Fruit fly (Drosophila melanogaster) whole organism, embryonic: ENCODE results near the gene CG14402.

Experiments
- ATbp ChIP-seq: fragments of 200-800 bp; sonication (Bioruptor generic); optimal IDR thresholded peaks from 2 replicates; lab custom pipeline; 2017; ENCODE audit warnings: missing biosample characterization, mild to moderate bottlenecking, missing genetic modification characterization, missing genetic modification reagents
- Asciz ChIP-seq: fragments of 200-800 bp; sonication (Bioruptor generic); optimal IDR thresholded peaks from 2 replicates; lab custom pipeline; 2017; ENCODE audit warnings: missing biosample characterization, mild to moderate bottlenecking, missing genetic modification characterization, missing genetic modification reagents
- CG10274 ChIP-seq: fragments of 200-800 bp; sonication (Bioruptor generic); optimal IDR thresholded peaks from 3 replicates; lab custom pipeline; 2017; ENCODE audit warnings: missing biosample characterization, mild to moderate bottlenecking, missing genetic modification characterization
- CG11456 ChIP-seq: fragments of 200-800 bp; sonication (Bioruptor generic); IDR thresholded peaks from 3 replicates; pipeline ENCODE4 v1.3.6; 2022; ENCODE audit warnings: missing biosample characterization, missing genetic modification characterization
- CG11560 ChIP-seq: fragments of 200-800 bp; sonication (Bioruptor generic); IDR thresholded peaks from 3 replicates; pipeline ENCODE4 v1.3.6; 2022; ENCODE audit warnings: missing biosample characterization, missing genetic modification characterization
- CG13424 ChIP-seq: fragments of 200-800 bp; sonication (Bioruptor generic); optimal IDR thresholded peaks from 2 replicates; lab custom pipeline; 2019; ENCODE audit warnings: missing biosample characterization, mild to moderate bottlenecking, missing genetic modification characterization, moderate library complexity
- CG13624 ChIP-seq: fragments of 200-800 bp; sonication (Bioruptor generic); optimal IDR thresholded peaks from 2 replicates; lab custom pipeline; 2016; ENCODE audit warnings: missing biosample characterization, missing genetic modification characterization
- CG14441 ChIP-seq: fragments of 200-800 bp; sonication (Bioruptor generic); IDR thresholded peaks from 2 replicates; pipeline ENCODE4 v1.3.6; 2022; ENCODE audit warnings: missing biosample characterization, missing genetic modification characterization
- CG14965 ChIP-seq: fragments of 200-800 bp; sonication (Bioruptor generic); optimal IDR thresholded peaks from 2 replicates; lab custom pipeline; 2016; ENCODE audit warnings: missing biosample characterization, missing genetic modification characterization, borderline replicate concordance
- CG31441 ChIP-seq: fragments of 200-800 bp; sonication (Bioruptor generic); IDR thresholded peaks from 2 replicates; pipeline ENCODE4 v1.3.6; 2022; ENCODE audit warnings: missing biosample characterization, missing genetic modification characterization
- CG34224 ChIP-seq: fragments of 200-800 bp; sonication (Bioruptor generic); IDR thresholded peaks from 3 replicates; pipeline ENCODE4 v1.3.6; 2022; ENCODE audit warnings: missing biosample characterization, missing genetic modification characterization; ENCODE audit not compliant: partially characterized antibody
- CG4328 ChIP-seq: fragments of 200-800 bp; sonication (Bioruptor generic); optimal IDR thresholded peaks from 3 replicates; lab custom pipeline; 2017; ENCODE audit warnings: missing biosample characterization, missing genetic modification reagents, missing genetic modification characterization
- CG4707 ChIP-seq: fragments of 200-800 bp; sonication (Bioruptor generic); optimal IDR thresholded peaks from 2 replicates; lab custom pipeline; 2018; ENCODE audit warnings: missing biosample characterization, mild to moderate bottlenecking, missing genetic modification characterization, moderate library complexity
- CG4730 ChIP-seq: fragments of 200-800 bp; sonication (Bioruptor generic); IDR thresholded peaks from 2 replicates; pipeline ENCODE4 v1.3.6; 2022; ENCODE audit warnings: missing biosample characterization, missing genetic modification characterization
- CG7271 ChIP-seq: fragments of 200-800 bp; sonication (Bioruptor generic); optimal IDR thresholded peaks from 2 replicates; lab custom pipeline; 2018; ENCODE audit warnings: missing biosample characterization, mild to moderate bottlenecking, missing genetic modification characterization, moderate library complexity
- CG7839 ChIP-seq: fragments of 200-800 bp; sonication (Bioruptor generic); optimal IDR thresholded peaks from 3 replicates; lab custom pipeline; 2018; ENCODE audit warnings: missing biosample characterization, mild to moderate bottlenecking, missing genetic modification characterization, moderate library complexity
- CG7963 ChIP-seq: fragments of 200-800 bp; sonication (Bioruptor generic); IDR thresholded peaks from 3 replicates; pipeline ENCODE4 v1.3.6; 2022; ENCODE audit warnings: missing biosample characterization, missing genetic modification characterization; ENCODE audit not compliant: partially characterized antibody
- CG8089 ChIP-seq: fragments of 200-800 bp; sonication (Bioruptor generic); optimal IDR thresholded peaks from 3 replicates; lab custom pipeline; 2016; ENCODE audit warnings: missing biosample characterization, missing genetic modification characterization
- CG9727 ChIP-seq: fragments of 200-800 bp; sonication (Bioruptor generic); optimal IDR thresholded peaks from 3 replicates; lab custom pipeline; 2017; ENCODE audit warnings: missing biosample characterization, mild to moderate bottlenecking, missing genetic modification characterization
- D19A ChIP-seq: fragments of 200-800 bp; optimal IDR thresholded peaks from 3 replicates; lab custom pipeline; 2019; ENCODE audit warnings: missing biosample characterization, mild to moderate bottlenecking, missing genetic modification characterization, moderate library complexity
- E2f1 ChIP-seq: fragments of 200-800 bp; sonication (Bioruptor generic); IDR thresholded peaks from 2 replicates; pipeline ENCODE4 v1.3.6; 2022; ENCODE audit warnings: missing biosample characterization, missing genetic modification characterization
- Lpt ChIP-seq: fragments of >200 bp; optimal IDR thresholded peaks from 2 replicates; lab custom pipeline; 2018; ENCODE audit warnings: missing biosample characterization, missing genetic modification characterization
- MBD-R2 ChIP-seq: fragments of 200-800 bp; sonication (Bioruptor generic); IDR thresholded peaks from 2 replicates; pipeline ENCODE4 v1.3.6; 2022; ENCODE audit warnings: missing biosample characterization, missing genetic modification characterization
- Pdp1 ChIP-seq, 2 experiments: fragments of 200-800 bp; sonication (Bioruptor generic); optimal IDR thresholded peaks; 3 replicates each; lab custom pipeline; 2016; ENCODE audit warnings: missing biosample characterization in 2 of 2, missing genetic modification characterization in 2 of 2, mild to moderate bottlenecking in 1 of 2, moderate library complexity in 1 of 2
- Poxn ChIP-seq: fragments of 200-800 bp; sonication (Bioruptor generic); IDR thresholded peaks from 2 replicates; pipeline ENCODE4 v1.3.6; 2022; ENCODE audit warnings: missing biosample characterization, missing genetic modification characterization
- Side ChIP-seq: fragments of 200-800 bp; sonication (Bioruptor generic); optimal IDR thresholded peaks from 2 replicates; lab custom pipeline; 2016; ENCODE audit warnings: missing biosample characterization, missing genetic modification characterization
- Usf ChIP-seq: fragments of 200-800 bp; sonication (Bioruptor generic); optimal IDR thresholded peaks from 2 replicates; lab custom pipeline; 2017; ENCODE audit warnings: missing genotype, missing biosample characterization, missing genetic modification characterization
- ab ChIP-seq: fragments of 200-800 bp; sonication (Bioruptor generic); optimal IDR thresholded peaks from 2 replicates; lab custom pipeline; 2016; ENCODE audit warnings: missing biosample characterization, missing genetic modification characterization
- ac ChIP-seq: fragments of 200-800 bp; sonication (Bioruptor generic); optimal IDR thresholded peaks from 3 replicates; lab custom pipeline; 2017; ENCODE audit warnings: missing biosample characterization, mild to moderate bottlenecking, missing genetic modification characterization
- ap ChIP-seq: fragments of 200-800 bp; sonication (Bioruptor generic); IDR thresholded peaks from 2 replicates; pipeline ENCODE4 v1.3.6; 2022; ENCODE audit warnings: missing biosample characterization, missing genetic modification characterization
- cas ChIP-seq: fragments of 200-800 bp; sonication (Bioruptor generic); IDR thresholded peaks from 2 replicates; pipeline ENCODE4 v1.3.6; 2022; ENCODE audit warnings: missing biosample characterization, missing genetic modification characterization
- chm ChIP-seq: fragments of 200-800 bp; sonication (Bioruptor generic); IDR thresholded peaks from 2 replicates; pipeline ENCODE4 v1.3.6; 2022; ENCODE audit warnings: missing biosample characterization, missing genetic modification characterization
- crp ChIP-seq, 2 experiments: fragments of 200-800 bp; sonication (Bioruptor generic); optimal IDR thresholded peaks; 2 replicates in 1 of 2; 3 replicates in 1 of 2; lab custom pipeline; 2017; ENCODE audit warnings: missing biosample characterization in 2 of 2, missing genetic modification characterization in 2 of 2, mild to moderate bottlenecking in 1 of 2, moderate library complexity in 1 of 2
- cwo ChIP-seq: fragments of 200-800 bp; sonication (Bioruptor generic); optimal IDR thresholded peaks from 3 replicates; lab custom pipeline; 2017; ENCODE audit warnings: missing biosample characterization, missing genetic modification characterization, mild to moderate bottlenecking, moderate library complexity, missing genetic modification reagents
- danr ChIP-seq: fragments of 200-800 bp; sonication (Bioruptor generic); IDR thresholded peaks from 2 replicates; pipeline ENCODE4 v1.3.6; 2022; ENCODE audit warnings: missing biosample characterization, missing genetic modification characterization
- dati ChIP-seq: fragments of 200-800 bp; sonication (Bioruptor generic); IDR thresholded peaks from 2 replicates; pipeline ENCODE4 v1.3.6; 2022; ENCODE audit warnings: missing biosample characterization, missing genetic modification characterization
- disco-r ChIP-seq: fragments of 200-800 bp; sonication (Bioruptor generic); optimal IDR thresholded peaks from 2 replicates; lab custom pipeline; 2016; ENCODE audit warnings: missing biosample characterization, missing genetic modification characterization
- dmrt11E ChIP-seq: fragments of 200-800 bp; sonication (Bioruptor generic); optimal IDR thresholded peaks from 3 replicates; lab custom pipeline; 2018; ENCODE audit warnings: missing biosample characterization, mild to moderate bottlenecking, missing genetic modification characterization, moderate library complexity
- fu2 ChIP-seq: fragments of 200-800 bp; sonication (Bioruptor generic); optimal IDR thresholded peaks from 2 replicates; lab custom pipeline; 2016; ENCODE audit warnings: missing biosample characterization, missing genetic modification characterization
- gcm2 ChIP-seq: fragments of 200-800 bp; sonication (Bioruptor generic); optimal IDR thresholded peaks from 2 replicates; lab custom pipeline; 2016; ENCODE audit warnings: missing biosample characterization, missing genetic modification characterization
- jigr1 ChIP-seq: fragments of 200-800 bp; sonication (Bioruptor generic); IDR thresholded peaks from 3 replicates; pipeline ENCODE4 v1.3.6; 2022; ENCODE audit warnings: missing biosample characterization, missing genetic modification characterization
- jing ChIP-seq: fragments of 200-800 bp; sonication (Bioruptor generic); optimal IDR thresholded peaks from 2 replicates; lab custom pipeline; 2018; ENCODE audit warnings: missing biosample characterization, mild to moderate bottlenecking, missing genetic modification characterization
- nmo ChIP-seq: fragments of 200-800 bp; sonication (Bioruptor generic); optimal IDR thresholded peaks from 2 replicates; lab custom pipeline; 2018; ENCODE audit warnings: missing biosample characterization, mild to moderate bottlenecking, missing genetic modification characterization, moderate library complexity
- sd ChIP-seq: fragments of 200-800 bp; sonication (Bioruptor generic); optimal IDR thresholded peaks from 3 replicates; lab custom pipeline; 2018; ENCODE audit warnings: missing biosample characterization, mild to moderate bottlenecking, missing genetic modification characterization, moderate library complexity
- sr ChIP-seq: fragments of 200-800 bp; sonication (Bioruptor generic); IDR thresholded peaks from 3 replicates; pipeline ENCODE4 v1.3.6; 2022; ENCODE audit warnings: missing biosample characterization, missing genetic modification characterization
- ssp ChIP-seq: fragments of 200-800 bp; sonication (Bioruptor generic); IDR thresholded peaks from 2 replicates; pipeline ENCODE4 v1.3.6; 2022; ENCODE audit warnings: missing biosample characterization, missing genetic modification characterization
- toy ChIP-seq: fragments of 200-800 bp; sonication (Bioruptor generic); IDR thresholded peaks from 2 replicates; pipeline ENCODE4 v1.3.6; 2022; ENCODE audit warnings: missing biosample characterization, missing genetic modification characterization
- tx ChIP-seq: fragments of 200-800 bp; sonication (Bioruptor generic); optimal IDR thresholded peaks from 2 replicates; lab custom pipeline; 2016; ENCODE audit warnings: missing biosample characterization, missing genetic modification characterization

The CG14402 gene

dm6 chr2L:20799991-20800897, 48.9 kb upstream of the CG14402 start (continued):
- TF ChIP-seq CG14965: peak; percentile 48
- TF ChIP-seq ac (GFP tag; lab: Kevin White, UChicago): peak; percentile 43
- peak; percentile 61 for TF ChIP-seq jing (GFP tag; lab: Kevin White, UChicago)
- TF ChIP-seq Lpt (GFP tag; lab: Kevin White, UChicago): no peak
- TF ChIP-seq Asciz (GFP tag; lab: Kevin White, UChicago): peak; percentile 25
- TF ChIP-seq tx: peak; percentile 70
- no peak for TF ChIP-seq jigr1 (GFP tag; lab: Robert Waterston, UW)
- TF ChIP-seq CG7963 (GFP tag; lab: Robert Waterston, UW): no peak
- TF ChIP-seq sd (tag; lab: Kevin White, UChicago): peak; percentile 35
- peak; percentile 60; the same call in 1 of the 2 replicates for TF ChIP-seq MBD-R2 (GFP tag; lab: Robert Waterston, UW)
- TF ChIP-seq CG7839: peak; percentile 85
- peak; percentile 67 for TF ChIP-seq nmo (GFP tag; lab: Kevin White, UChicago)
- peak; percentile 63 for TF ChIP-seq disco-r (GFP tag; lab: Kevin White, UChicago)
- peak; percentile 61; the same call in 2 of the 3 replicates for TF ChIP-seq CG11560 (tag; lab: Robert Waterston, UW)
- TF ChIP-seq CG4707 (GFP tag; lab: Kevin White, UChicago): peak; percentile 13
- peak; percentile 32 for TF ChIP-seq D19A
- peak; percentile 56 for TF ChIP-seq CG10274
- TF ChIP-seq gcm2 (GFP tag; lab: Kevin White, UChicago): no peak
- TF ChIP-seq CG13424: peak; percentile 67
- peak; percentile 65 for TF ChIP-seq E2f1 (GFP tag; lab: Robert Waterston, UW)
- TF ChIP-seq toy: no peak
- 0 out of 2 replicates have a peak, but pooled peaks have one; percentile 29 for TF ChIP-seq danr (GFP tag; lab: Robert Waterston, UW)
- TF ChIP-seq CG34224: peak; percentile 8; the same call in 1 of the 3 replicates
- peak; percentile 78 for TF ChIP-seq CG11456 (GFP tag; lab: Robert Waterston, UW)
- peak; percentile 82 for TF ChIP-seq Side (GFP tag; lab: Kevin White, UChicago)
- peak; percentile 37 for TF ChIP-seq CG8089 (GFP tag; lab: Kevin White, UChicago)
- no peak for TF ChIP-seq sr
- peak; percentile 52 for TF ChIP-seq ATbp (GFP tag; lab: Kevin White, UChicago)
- TF ChIP-seq CG7271: no peak
- TF ChIP-seq CG13624 (GFP tag; lab: Kevin White, UChicago): peak; percentile 86
- TF ChIP-seq Usf: peak; percentile 25
- peak; percentile 68 for TF ChIP-seq dmrt11E (tag; lab: Kevin White, UChicago)
- peak; percentile 65 for TF ChIP-seq Poxn (GFP tag; lab: Robert Waterston, UW)
- peak; percentile 41 for TF ChIP-seq CG4328
- peak; percentile 73 for TF ChIP-seq fu2 (GFP tag; lab: Kevin White, UChicago)
- peak; percentile 70 for TF ChIP-seq CG14441 (GFP tag; lab: Robert Waterston, UW)
- TF ChIP-seq ssp: peak; percentile 58; the same call in 1 of the 2 replicates
- no peak for TF ChIP-seq cas (GFP tag; lab: Robert Waterston, UW)
- no peak for TF ChIP-seq ab (GFP tag; lab: Kevin White, UChicago)
- TF ChIP-seq ap (GFP tag; lab: Robert Waterston, UW): 0 out of 2 replicates have a peak, but pooled peaks have one; percentile 22
- TF ChIP-seq chm (GFP tag; lab: Robert Waterston, UW): peak; percentile 66; the same call in 1 of the 2 replicates
- peak; percentile 72 to 83 for TF ChIP-seq Pdp1 (GFP tag; optimal IDR thresholded peaks at IDR 0.05; lab: Kevin White, UChicago)
- no peak for TF ChIP-seq crp (GFP tag; optimal IDR thresholded peaks at IDR 0.05; lab: Kevin White, UChicago)
- TF ChIP-seq dati (GFP tag; lab: Robert Waterston, UW): 0 out of 2 replicates have a peak, but pooled peaks have one; percentile 42
- peak; percentile 83 for TF ChIP-seq cwo
- peak; percentile 62 for TF ChIP-seq CG4730 (GFP tag; lab: Robert Waterston, UW)
- peak; percentile 86 for TF ChIP-seq CG9727 (GFP tag; lab: Kevin White, UChicago)
- TF ChIP-seq CG31441: peak; percentile 66; the same call in 1 of the 2 replicates
